Worm (Caenorhabditis elegans): ENCODE results near the gene ZK686.6.

- TF ChIP-seq blmp-1 (tag; optimal IDR thresholded peaks at IDR 0.05) (no peak), sptf-1 (tag; optimal IDR thresholded peaks at IDR 0.05) (no peak), unc-39 (tag; optimal IDR thresholded peaks at IDR 0.05) (no peak), pha-4 (tag; optimal IDR thresholded peaks at IDR 0.05) (no peak), ztf-11 (tag; optimal IDR thresholded peaks at IDR 0.05) (no peak), sem-2 (GFP tag; optimal IDR thresholded peaks at IDR 0.05) (no peak)
Observed at ce11 chrIII:7733563-7733962, 39.2 kb downstream of the ZK686.6 start.
